Worm (Caenorhabditis elegans) whole organism, mixed stage, embryonic: ENCODE data around the gene fbxa-71.

Source experiments
- nhr-237 ChIP-seq: fragments of 150-350 bp; optimal IDR thresholded peaks from 2 replicates; lab custom pipeline; 2014; ENCODE audit warnings: missing biosample characterization, missing genetic modification characterization
- nhr-28 ChIP-seq: fragments of 150-350 bp; optimal IDR thresholded peaks from 2 replicates; lab custom pipeline; 2014; ENCODE audit warnings: missing biosample characterization, missing genetic modification characterization
- unc-62 ChIP-seq: fragments of 150-350 bp; optimal IDR thresholded peaks from 2 replicates; lab custom pipeline; 2014; ENCODE audit warnings: missing biosample characterization, missing genetic modification reagents, missing genetic modification characterization
- zip-8 ChIP-seq: fragments of 150-350 bp; optimal IDR thresholded peaks from 2 replicates; lab custom pipeline; 2014; ENCODE audit warnings: missing biosample characterization, missing genetic modification characterization

DNA sequence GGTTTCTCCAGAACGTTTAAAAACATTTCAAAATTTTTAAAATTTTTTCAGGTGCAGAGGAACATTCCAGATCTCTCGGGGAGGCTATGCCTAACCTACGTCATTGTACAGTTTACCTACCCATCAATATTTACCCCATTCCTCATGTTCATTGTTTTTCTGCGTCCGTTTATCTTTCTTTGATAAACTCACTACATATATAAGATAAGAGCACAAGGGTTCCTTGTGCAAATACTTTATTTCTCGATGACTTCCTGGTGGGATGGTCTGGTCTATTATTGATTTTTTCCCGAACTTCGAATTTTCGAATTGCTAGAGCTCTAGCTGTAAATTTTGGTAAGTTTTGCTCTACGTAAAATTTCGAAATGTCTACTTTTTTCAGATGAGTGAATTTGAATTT lies 22.2 kb upstream of the fbxa-71 start:
- TF ChIP-seq unc-62 (no peak), nhr-237 (no peak), zip-8 (tag; lab: Kevin White, UChicago) (no peak), nhr-28 (tag; lab: Kevin White, UChicago) (no peak)
